Fruit fly (Drosophila melanogaster) whole organism, embryonic: ENCODE data around the gene CG44476.

Source experiments
- Bgb ChIP-seq: fragments of 200-800 bp; sonication (Bioruptor generic); IDR thresholded peaks from 2 replicates; pipeline ENCODE4 v1.3.6; 2022; ENCODE audit warnings: missing biosample characterization, missing genetic modification characterization; ENCODE audit not compliant: partially characterized antibody
- Bteb2 ChIP-seq: fragments of 200-800 bp; sonication (Bioruptor generic); optimal IDR thresholded peaks from 2 replicates; lab custom pipeline; 2016; ENCODE audit warnings: missing biosample characterization, missing genetic modification characterization
- C15 ChIP-seq: fragments of 200-800 bp; sonication (Bioruptor generic); IDR thresholded peaks from 3 replicates; pipeline ENCODE4 v1.3.6; 2022; ENCODE audit warnings: missing biosample characterization, missing genetic modification characterization
- CG10147 ChIP-seq: fragments of 200-800 bp; sonication (Bioruptor generic); optimal IDR thresholded peaks from 2 replicates; lab custom pipeline; 2019; ENCODE audit warnings: missing biosample characterization, mild to moderate bottlenecking, missing genetic modification characterization, moderate library complexity
- CG12659 ChIP-seq: fragments of 200-800 bp; sonication (Bioruptor generic); optimal IDR thresholded peaks from 3 replicates; lab custom pipeline; 2017; ENCODE audit warnings: mild to moderate bottlenecking, missing biosample characterization, missing genetic modification reagents, missing genetic modification characterization
- CG16813 ChIP-seq: fragments of 200-800 bp; sonication (Bioruptor generic); IDR thresholded peaks from 3 replicates; pipeline ENCODE4 v1.3.6; 2022; ENCODE audit warnings: missing biosample characterization, missing genetic modification characterization; ENCODE audit not compliant: partially characterized antibody
- CG1832 ChIP-seq: fragments of 200-800 bp; sonication (Bioruptor generic); optimal IDR thresholded peaks from 2 replicates; lab custom pipeline; 2017; ENCODE audit warnings: missing biosample characterization, mild to moderate bottlenecking, missing genetic modification characterization, inconsistent platforms
- CG3065 ChIP-seq: fragments of 200-800 bp; sonication (Bioruptor generic); optimal IDR thresholded peaks from 2 replicates; lab custom pipeline; 2016; ENCODE audit warnings: missing biosample characterization, missing genetic modification characterization
- CG32532 ChIP-seq: fragments of 200-800 bp; sonication (Bioruptor generic); IDR thresholded peaks from 2 replicates; pipeline ENCODE4 v1.3.6; 2022; ENCODE audit warnings: missing biosample characterization, missing genetic modification characterization
- CG32767 ChIP-seq: fragments of 200-800 bp; sonication (Bioruptor generic); IDR thresholded peaks from 2 replicates; pipeline ENCODE4 v1.3.6; 2022; ENCODE audit warnings: missing biosample characterization, missing genetic modification characterization
- CG34376 ChIP-seq: fragments of 200-800 bp; sonication (Bioruptor generic); optimal IDR thresholded peaks from 2 replicates; lab custom pipeline; 2018; ENCODE audit warnings: missing biosample characterization, mild to moderate bottlenecking, missing genetic modification characterization
- CG4617 ChIP-seq: fragments of 200-800 bp; sonication (Bioruptor generic); optimal IDR thresholded peaks from 3 replicates; lab custom pipeline; 2016; ENCODE audit warnings: missing biosample characterization, missing genetic modification characterization, borderline replicate concordance
- CG8944 ChIP-seq: fragments of 200-800 bp; sonication (Bioruptor generic); optimal IDR thresholded peaks from 3 replicates; lab custom pipeline; 2016; ENCODE audit warnings: missing biosample characterization, missing genetic modification characterization
- CG9437 ChIP-seq: fragments of 200-800 bp; sonication (Bioruptor generic); optimal IDR thresholded peaks from 2 replicates; lab custom pipeline; 2018; ENCODE audit warnings: missing biosample characterization, mild to moderate bottlenecking, missing genetic modification characterization
- CTCF ChIP-seq: fragments of 200-800 bp; sonication (Bioruptor generic); optimal IDR thresholded peaks from 2 replicates; lab custom pipeline; 2017; ENCODE audit warnings: missing biosample characterization, mild to moderate bottlenecking, missing genetic modification characterization, moderate library complexity
- Dek ChIP-seq: fragments of 200-800 bp; sonication (Bioruptor generic); optimal IDR thresholded peaks from 3 replicates; lab custom pipeline; 2019; ENCODE audit warnings: missing biosample characterization, mild to moderate bottlenecking, missing genetic modification characterization, moderate library complexity
- Fer1 ChIP-seq: fragments of 200-800 bp; sonication (Bioruptor generic); optimal IDR thresholded peaks from 2 replicates; lab custom pipeline; 2017; ENCODE audit warnings: missing biosample characterization, mild to moderate bottlenecking, missing genetic modification characterization
- Hsf ChIP-seq: fragments of 200-800 bp; sonication (Bioruptor generic); optimal IDR thresholded peaks from 3 replicates; lab custom pipeline; 2016; ENCODE audit warnings: missing biosample characterization, missing genetic modification characterization
- Lhr ChIP-seq: fragments of 200-800 bp; sonication (Bioruptor generic); optimal IDR thresholded peaks from 3 replicates; lab custom pipeline; 2017; ENCODE audit warnings: mild to moderate bottlenecking, missing biosample characterization, missing genetic modification reagents, missing genetic modification characterization
- Lpt ChIP-seq: fragments of >200 bp; optimal IDR thresholded peaks from 2 replicates; lab custom pipeline; 2018; ENCODE audit warnings: missing biosample characterization, missing genetic modification characterization
- MBD-R2 ChIP-seq: fragments of 200-800 bp; sonication (Bioruptor generic); IDR thresholded peaks from 2 replicates; pipeline ENCODE4 v1.3.6; 2022; ENCODE audit warnings: missing biosample characterization, missing genetic modification characterization
- Meics ChIP-seq: fragments of 200-800 bp; sonication (Bioruptor generic); optimal IDR thresholded peaks from 2 replicates; lab custom pipeline; 2017; ENCODE audit warnings: missing biosample characterization, mild to moderate bottlenecking, missing genetic modification characterization
- Myb ChIP-seq: fragments of 200-800 bp; sonication (Bioruptor generic); optimal IDR thresholded peaks from 2 replicates; lab custom pipeline; 2016; ENCODE audit warnings: missing biosample characterization, missing genetic modification characterization
- Nf-YC ChIP-seq: fragments of 200-800 bp; optimal IDR thresholded peaks from 3 replicates; lab custom pipeline; 2019; ENCODE audit warnings: missing biosample characterization, mild to moderate bottlenecking, missing genetic modification characterization, moderate library complexity
- Six4 ChIP-seq: fragments of 200-800 bp; sonication (Bioruptor generic); optimal IDR thresholded peaks from 2 replicates; lab custom pipeline; 2016; ENCODE audit warnings: missing biosample characterization, missing genetic modification characterization
- Spps ChIP-seq: fragments of 200-800 bp; sonication (Bioruptor generic); optimal IDR thresholded peaks from 2 replicates; lab custom pipeline; 2018; ENCODE audit warnings: missing biosample characterization, mild to moderate bottlenecking, missing genetic modification characterization
- Xrp1 ChIP-seq: fragments of 200-800 bp; sonication (Bioruptor generic); IDR thresholded peaks from 2 replicates; pipeline ENCODE4 v1.3.6; 2022; ENCODE audit warnings: missing biosample characterization, missing genetic modification characterization
- YL-1 ChIP-seq: fragments of 200-800 bp; sonication (Bioruptor generic); optimal IDR thresholded peaks from 3 replicates; lab custom pipeline; 2017; ENCODE audit warnings: missing biosample characterization, mild to moderate bottlenecking, missing genetic modification characterization
- ab ChIP-seq: fragments of 200-800 bp; sonication (Bioruptor generic); optimal IDR thresholded peaks from 2 replicates; lab custom pipeline; 2016; ENCODE audit warnings: missing biosample characterization, missing genetic modification characterization
- aop ChIP-seq: fragments of 200-800 bp; sonication (Bioruptor generic); IDR thresholded peaks from 2 replicates; pipeline ENCODE4 v1.3.6; 2022; ENCODE audit warnings: missing biosample characterization, missing genetic modification characterization
- bab2 ChIP-seq: fragments of 200-800 bp; sonication (Bioruptor generic); optimal IDR thresholded peaks from 2 replicates; lab custom pipeline; 2016; ENCODE audit warnings: missing biosample characterization, missing genetic modification characterization
- crc ChIP-seq: fragments of 200-800 bp; sonication (Bioruptor generic); optimal IDR thresholded peaks from 2 replicates; lab custom pipeline; 2016; ENCODE audit warnings: missing biosample characterization, missing genetic modification characterization
- dan ChIP-seq: fragments of 200-800 bp; sonication (Bioruptor generic); IDR thresholded peaks from 2 replicates; pipeline ENCODE4 v1.3.6; 2022; ENCODE audit warnings: missing biosample characterization, missing genetic modification characterization
- danr ChIP-seq: fragments of 200-800 bp; sonication (Bioruptor generic); IDR thresholded peaks from 2 replicates; pipeline ENCODE4 v1.3.6; 2022; ENCODE audit warnings: missing biosample characterization, missing genetic modification characterization
- dm ChIP-seq: fragments of 200-800 bp; sonication (Bioruptor generic); optimal IDR thresholded peaks from 3 replicates; lab custom pipeline; 2016; ENCODE audit warnings: missing biosample characterization, missing genetic modification characterization
- fru ChIP-seq: fragments of >200 bp; optimal IDR thresholded peaks from 2 replicates; lab custom pipeline; 2017
- gfzf ChIP-seq: fragments of 200-800 bp; sonication (Bioruptor generic); optimal IDR thresholded peaks from 2 replicates; lab custom pipeline; 2016; ENCODE audit warnings: missing biosample characterization, mild to moderate bottlenecking, missing genetic modification characterization, moderate library complexity
- gsb-n ChIP-seq: fragments of 200-800 bp; sonication (Bioruptor generic); optimal IDR thresholded peaks from 3 replicates; lab custom pipeline; 2018; ENCODE audit warnings: missing biosample characterization, mild to moderate bottlenecking, missing genetic modification characterization
- gt ChIP-seq: fragments of 200-800 bp; sonication (Bioruptor generic); IDR thresholded peaks from 2 replicates; pipeline ENCODE4 v1.3.6; 2022; ENCODE audit warnings: missing biosample characterization, missing genetic modification characterization
- hb ChIP-seq: fragments of 200-800 bp; sonication (Bioruptor generic); IDR thresholded peaks from 3 replicates; pipeline ENCODE4 v1.3.6; 2022; ENCODE audit warnings: missing biosample characterization, missing genetic modification characterization; ENCODE audit not compliant: partially characterized antibody
- her ChIP-seq: fragments of 200-800 bp; sonication (Bioruptor generic); optimal IDR thresholded peaks from 2 replicates; lab custom pipeline; 2016; ENCODE audit warnings: missing biosample characterization, missing genetic modification characterization
- lov ChIP-seq, 2 experiments: fragments of 200-800 bp in 1 of 2; fragments of >200 bp in 1 of 2; sonication (Bioruptor generic) in 1 of 2; IDR thresholded peaks in 1 of 2; optimal IDR thresholded peaks in 1 of 2; 2 replicates in 1 of 2; 3 replicates in 1 of 2; pipeline versions ENCODE4 v1.3.6 to Lab custom; 2017 to 2022; ENCODE audit warnings: missing biosample characterization in 1 of 2, missing genetic modification characterization in 1 of 2
- mam ChIP-seq: fragments of 200-800 bp; sonication (Bioruptor generic); optimal IDR thresholded peaks from 3 replicates; lab custom pipeline; 2016; ENCODE audit warnings: missing biosample characterization, missing genetic modification characterization
- oc ChIP-seq: fragments of 200-800 bp; sonication (Bioruptor generic); optimal IDR thresholded peaks from 2 replicates; lab custom pipeline; 2018; ENCODE audit warnings: missing biosample characterization, mild to moderate bottlenecking, missing genetic modification characterization, moderate library complexity
- pho ChIP-seq: fragments of 200-800 bp; sonication (Bioruptor generic); optimal IDR thresholded peaks from 2 replicates; lab custom pipeline; 2016; ENCODE audit warnings: missing biosample characterization, missing genetic modification characterization
- sr ChIP-seq: fragments of 200-800 bp; sonication (Bioruptor generic); IDR thresholded peaks from 3 replicates; pipeline ENCODE4 v1.3.6; 2022; ENCODE audit warnings: missing biosample characterization, missing genetic modification characterization
- sug ChIP-seq: fragments of 200-800 bp; optimal IDR thresholded peaks from 2 replicates; lab custom pipeline; 2019; ENCODE audit warnings: missing biosample characterization, mild to moderate bottlenecking, missing genetic modification characterization, moderate library complexity
- twi ChIP-seq: fragments of 200-800 bp; optimal IDR thresholded peaks from 2 replicates; lab custom pipeline; 2019; ENCODE audit warnings: missing biosample characterization, mild to moderate bottlenecking, missing genetic modification characterization, moderate library complexity
- tx ChIP-seq: fragments of 200-800 bp; sonication (Bioruptor generic); optimal IDR thresholded peaks from 2 replicates; lab custom pipeline; 2016; ENCODE audit warnings: missing biosample characterization, missing genetic modification characterization
- usp ChIP-seq: fragments of >200 bp; optimal IDR thresholded peaks from 2 replicates; lab custom pipeline; 2017; ENCODE audit warnings: missing biosample characterization, missing genetic modification characterization

CG44476 gene

DNA sequence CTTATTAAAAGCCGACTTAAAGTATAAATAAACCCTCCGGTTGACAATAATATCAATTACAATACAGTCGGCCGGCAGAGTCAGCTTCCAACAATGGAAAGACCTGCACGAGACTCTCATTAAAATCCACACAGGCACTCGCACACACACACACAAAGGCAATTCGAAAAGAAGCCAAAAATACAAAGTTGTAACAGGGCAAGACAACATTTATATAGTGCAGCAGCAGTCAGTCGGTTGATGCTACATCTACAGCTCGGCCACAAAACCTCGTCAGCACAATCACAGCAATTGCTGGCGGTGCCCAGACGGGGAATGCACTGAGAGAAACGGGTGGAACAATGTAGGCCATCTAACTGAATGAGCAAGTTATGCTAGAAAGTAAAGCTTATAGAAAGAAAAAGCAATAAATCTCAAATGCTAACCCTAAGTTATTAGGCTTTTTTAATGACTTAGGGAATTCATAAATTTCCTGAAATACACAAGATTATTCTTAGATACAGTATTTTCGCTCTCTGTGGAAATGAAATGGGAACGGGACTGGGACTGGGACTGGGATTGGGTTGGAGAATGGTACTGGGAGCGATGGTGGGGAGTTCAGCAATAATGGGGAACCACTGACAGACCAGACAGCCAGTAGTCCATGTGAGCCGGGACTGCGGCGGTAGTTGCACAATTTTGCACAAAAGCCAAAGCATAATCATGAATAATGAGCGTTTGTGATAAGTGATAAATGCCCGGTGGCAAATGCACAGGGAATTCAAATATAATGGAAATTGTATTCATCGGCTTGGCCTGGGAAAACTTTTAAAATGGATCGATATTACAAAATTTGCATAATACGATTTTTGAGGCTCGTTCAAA, 8.6 kb upstream of the CG44476 start (continued):
- TF ChIP-seq usp (no peak), lov (optimal IDR thresholded peaks at IDR 0.05; lab: Kevin White, UChicago) (no peak), lov (GFP tag; IDR thresholded peaks at IDR 0.05; lab: Robert Waterston, UW) (no peak), CG3065 (GFP tag; lab: Kevin White, UChicago) (no peak), Six4 (GFP tag; lab: Kevin White, UChicago) (peak; percentile 19), C15 (no peak), CG34376 (GFP tag; lab: Kevin White, UChicago) (no peak), CG10147 (peak; percentile 11), her (GFP tag; lab: Kevin White, UChicago) (peak; percentile 55), aop (no peak), dm (GFP tag; lab: Kevin White, UChicago) (no peak), sr (GFP tag; lab: Robert Waterston, UW) (no peak), dan (GFP tag; lab: Robert Waterston, UW) (no peak), ab (GFP tag; lab: Kevin White, UChicago) (no peak), CG4617 (GFP tag; lab: Kevin White, UChicago) (no peak), crc (GFP tag; lab: Kevin White, UChicago) (no peak), CG16813 (GFP tag; lab: Robert Waterston, UW) (no peak), fru (lab: Kevin White, UChicago) (no peak), hb (GFP tag; lab: Robert Waterston, UW) (no peak)

DNA sequence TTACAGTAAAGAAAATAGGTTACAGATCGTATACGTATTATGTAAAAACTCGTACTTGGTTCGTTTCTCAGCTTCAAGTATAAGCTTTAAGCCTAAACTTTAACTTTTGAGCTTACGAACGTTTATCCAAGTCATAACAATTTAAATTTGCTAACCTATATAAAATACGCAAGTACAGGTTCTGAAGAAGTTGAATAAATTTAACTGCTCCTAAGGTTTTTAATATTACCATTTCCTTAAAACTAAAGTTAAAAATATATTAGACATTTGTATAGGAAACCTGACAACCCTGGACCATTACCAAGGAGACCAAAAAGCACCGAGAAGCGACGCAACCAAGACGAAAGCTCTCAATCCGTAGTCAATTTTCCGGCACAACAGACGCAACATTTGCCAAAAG, 6.7 kb upstream of the CG44476 start, which contains the start of gene CG5758:
CG5758 (plus strand) TSS at position 353 of the 400 bp plus-strand sequence.
- TF ChIP-seq Hsf (peak; percentile 32), sug (tag; lab: Kevin White, UChicago) (peak; percentile 39), danr (no peak), tx (GFP tag; lab: Kevin White, UChicago) (no peak), bab2 (GFP tag; lab: Kevin White, UChicago) (no peak), CTCF (GFP tag; lab: Kevin White, UChicago) (peak; percentile 75), CG12659 (GFP tag; lab: Kevin White, UChicago) (peak; percentile 9), Dek (tag; lab: Kevin White, UChicago) (peak; percentile 45), mam (GFP tag; lab: Kevin White, UChicago) (peak; percentile 25), CG32532 (peak; percentile 42; the same call in 1 of the 2 replicates), gt (GFP tag; lab: Robert Waterston, UW) (no peak), CG10147 (peak; percentile 49), oc (tag; lab: Kevin White, UChicago) (no peak), Xrp1 (GFP tag; lab: Robert Waterston, UW) (no peak), gsb-n (tag; lab: Kevin White, UChicago) (no peak), Bgb (peak; percentile 49; the same call in 1 of the 2 replicates), Fer1 (GFP tag; lab: Kevin White, UChicago) (peak; percentile 36), CG32767 (no peak), Myb (GFP tag; lab: Kevin White, UChicago) (peak; percentile 25), CG9437 (GFP tag; lab: Kevin White, UChicago) (peak; percentile 24), pho (GFP tag; lab: Kevin White, UChicago) (peak; percentile 22), CG1832 (no peak), CG8944 (GFP tag; lab: Kevin White, UChicago) (no peak), Meics (GFP tag; lab: Kevin White, UChicago) (peak; percentile 9), YL-1 (GFP tag; lab: Kevin White, UChicago) (no peak), Spps (no peak), MBD-R2 (no peak), Lhr (GFP tag; lab: Kevin White, UChicago) (peak; percentile 6), twi (no peak), gfzf (GFP tag; lab: Kevin White, UChicago) (peak; percentile 10), Nf-YC (tag; lab: Kevin White, UChicago) (peak; percentile 5), Lpt (GFP tag; lab: Kevin White, UChicago) (no peak), Bteb2 (GFP tag; lab: Kevin White, UChicago) (no peak)
